Fruit fly (Drosophila melanogaster) whole organism, embryonic: Measurements from ENCODE around the gene CG31121.

ENCODE experiments used
- Ada2b ChIP-seq: fragments of 200-800 bp; sonication (Bioruptor generic); IDR thresholded peaks from 2 replicates; pipeline ENCODE4 v1.3.6; 2022; ENCODE audit warnings: missing biosample characterization, missing genetic modification characterization
- Adf1 ChIP-seq: fragments of 200-800 bp; sonication (Bioruptor generic); IDR thresholded peaks from 2 replicates; pipeline ENCODE4 v1.3.6; 2022; ENCODE audit warnings: missing biosample characterization, missing genetic modification characterization
- Atf3 ChIP-seq: fragments of 200-800 bp; sonication (Bioruptor generic); optimal IDR thresholded peaks from 3 replicates; lab custom pipeline; 2016; ENCODE audit warnings: missing biosample characterization, missing genetic modification characterization
- Atf6 ChIP-seq: fragments of 200-800 bp; sonication (Bioruptor generic); IDR thresholded peaks from 2 replicates; pipeline ENCODE4 v1.3.6; 2022; ENCODE audit warnings: missing biosample characterization, missing genetic modification characterization
- CG10431 ChIP-seq: fragments of 200-800 bp; sonication (Bioruptor generic); optimal IDR thresholded peaks from 3 replicates; lab custom pipeline; 2018; ENCODE audit warnings: missing biosample characterization, mild to moderate bottlenecking, missing genetic modification characterization
- CG10959 ChIP-seq: fragments of 200-800 bp; sonication (Bioruptor generic); IDR thresholded peaks from 2 replicates; pipeline ENCODE4 v1.3.6; 2022; ENCODE audit warnings: missing biosample characterization, missing genetic modification characterization
- CG11560 ChIP-seq: fragments of 200-800 bp; sonication (Bioruptor generic); IDR thresholded peaks from 3 replicates; pipeline ENCODE4 v1.3.6; 2022; ENCODE audit warnings: missing biosample characterization, missing genetic modification characterization
- CG13775 ChIP-seq: fragments of 200-800 bp; sonication (Bioruptor generic); optimal IDR thresholded peaks from 3 replicates; lab custom pipeline; 2017; ENCODE audit warnings: missing biosample characterization, mild to moderate bottlenecking, missing genetic modification characterization
- CG14014 ChIP-seq: fragments of 200-800 bp; sonication (Bioruptor generic); IDR thresholded peaks from 2 replicates; pipeline ENCODE4 v1.3.6; 2022; ENCODE audit warnings: missing biosample characterization, missing genetic modification characterization
- CG14965 ChIP-seq: fragments of 200-800 bp; sonication (Bioruptor generic); optimal IDR thresholded peaks from 2 replicates; lab custom pipeline; 2016; ENCODE audit warnings: missing biosample characterization, missing genetic modification characterization, borderline replicate concordance
- CG15696 ChIP-seq: fragments of 200-800 bp; sonication (Bioruptor generic); optimal IDR thresholded peaks from 2 replicates; lab custom pipeline; 2019; ENCODE audit warnings: missing biosample characterization, mild to moderate bottlenecking, missing genetic modification characterization, moderate library complexity
- CG18011 ChIP-seq: fragments of 200-800 bp; sonication (Bioruptor generic); optimal IDR thresholded peaks from 2 replicates; lab custom pipeline; 2017; ENCODE audit warnings: missing biosample characterization, missing genetic modification characterization, mild to moderate bottlenecking, moderate library complexity, missing genotype
- CG2678 ChIP-seq: fragments of 200-800 bp; sonication (Bioruptor generic); optimal IDR thresholded peaks from 3 replicates; lab custom pipeline; 2019; ENCODE audit warnings: missing biosample characterization, mild to moderate bottlenecking, missing genetic modification characterization, moderate library complexity
- CG34422 ChIP-seq: fragments of 200-800 bp; sonication (Bioruptor generic); IDR thresholded peaks from 3 replicates; pipeline ENCODE4 v1.3.6; 2022; ENCODE audit warnings: missing biosample characterization, missing genetic modification characterization
- CG3995 ChIP-seq: fragments of 200-800 bp; sonication (Bioruptor generic); optimal IDR thresholded peaks from 3 replicates; lab custom pipeline; 2016; ENCODE audit warnings: missing biosample characterization, missing genetic modification characterization
- CG4730 ChIP-seq: fragments of 200-800 bp; sonication (Bioruptor generic); IDR thresholded peaks from 2 replicates; pipeline ENCODE4 v1.3.6; 2022; ENCODE audit warnings: missing biosample characterization, missing genetic modification characterization
- CG6854 ChIP-seq: fragments of 200-800 bp; sonication (Bioruptor generic); optimal IDR thresholded peaks from 3 replicates; lab custom pipeline; 2017; ENCODE audit warnings: missing biosample characterization, mild to moderate bottlenecking, missing genetic modification characterization
- CG7556 ChIP-seq: fragments of 200-800 bp; sonication (Bioruptor generic); optimal IDR thresholded peaks from 2 replicates; lab custom pipeline; 2017; ENCODE audit warnings: missing biosample characterization, mild to moderate bottlenecking, missing genetic modification characterization
- CG7928 ChIP-seq: fragments of 200-800 bp; sonication (Bioruptor generic); optimal IDR thresholded peaks from 2 replicates; lab custom pipeline; 2017; ENCODE audit warnings: missing biosample characterization, mild to moderate bottlenecking, missing genetic modification characterization
- CG7963 ChIP-seq: fragments of 200-800 bp; sonication (Bioruptor generic); IDR thresholded peaks from 3 replicates; pipeline ENCODE4 v1.3.6; 2022; ENCODE audit warnings: missing biosample characterization, missing genetic modification characterization; ENCODE audit not compliant: partially characterized antibody
- CG8089 ChIP-seq: fragments of 200-800 bp; sonication (Bioruptor generic); optimal IDR thresholded peaks from 3 replicates; lab custom pipeline; 2016; ENCODE audit warnings: missing biosample characterization, missing genetic modification characterization
- CG9215 ChIP-seq: fragments of 200-800 bp; sonication (Bioruptor generic); IDR thresholded peaks from 2 replicates; pipeline ENCODE4 v1.3.6; 2022; ENCODE audit warnings: missing biosample characterization, missing genetic modification characterization
- CG9932 ChIP-seq: fragments of 200-800 bp; sonication (Bioruptor generic); IDR thresholded peaks from 2 replicates; pipeline ENCODE4 v1.3.6; 2022; ENCODE audit warnings: missing biosample characterization, missing genetic modification characterization
- CkIIα-i1 ChIP-seq: fragments of 200-800 bp; sonication (Bioruptor generic); IDR thresholded peaks from 2 replicates; pipeline ENCODE4 v1.3.6; 2022; ENCODE audit warnings: missing biosample characterization, missing genetic modification characterization
- Dip3 ChIP-seq: fragments of 200-800 bp; sonication (Bioruptor generic); optimal IDR thresholded peaks from 3 replicates; lab custom pipeline; 2016; ENCODE audit warnings: missing biosample characterization, missing genetic modification characterization
- Dp ChIP-seq: fragments of 200-800 bp; sonication (Bioruptor generic); optimal IDR thresholded peaks from 2 replicates; lab custom pipeline; 2018; ENCODE audit warnings: missing biosample characterization, mild to moderate bottlenecking, missing genetic modification characterization, moderate library complexity
- Dref ChIP-seq: fragments of 200-800 bp; sonication (Bioruptor generic); IDR thresholded peaks from 2 replicates; pipeline ENCODE4 v1.3.6; 2022; ENCODE audit warnings: missing biosample characterization, missing genetic modification characterization
- HLH54F ChIP-seq: fragments of 200-800 bp; sonication (Bioruptor generic); optimal IDR thresholded peaks from 3 replicates; lab custom pipeline; 2016; ENCODE audit warnings: missing biosample characterization, missing genetic modification characterization
- Hmx ChIP-seq: fragments of 200-800 bp; sonication (Bioruptor generic); optimal IDR thresholded peaks from 2 replicates; lab custom pipeline; 2016; ENCODE audit warnings: missing biosample characterization, missing genetic modification characterization
- Hr51 ChIP-seq, 2 experiments: fragments of 200-800 bp; sonication (Bioruptor generic); optimal IDR thresholded peaks; 2 replicates in 1 of 2; 3 replicates in 1 of 2; lab custom pipeline; 2016 to 2018; ENCODE audit warnings: missing biosample characterization in 2 of 2, missing genetic modification characterization in 2 of 2, mild to moderate bottlenecking in 1 of 2, moderate library complexity in 1 of 2
- Hr78 ChIP-seq, 2 experiments: fragments of 200-800 bp in 1 of 2; fragments of >200 bp in 1 of 2; sonication (Bioruptor generic) in 1 of 2; optimal IDR thresholded peaks; 2 replicates each; lab custom pipeline; 2017 to 2019; ENCODE audit warnings: missing biosample characterization in 2 of 2, missing genetic modification characterization in 2 of 2, mild to moderate bottlenecking in 1 of 2, moderate library complexity in 1 of 2
- Hsf ChIP-seq: fragments of 200-800 bp; sonication (Bioruptor generic); optimal IDR thresholded peaks from 3 replicates; lab custom pipeline; 2016; ENCODE audit warnings: missing biosample characterization, missing genetic modification characterization
- NfI ChIP-seq: fragments of 200-800 bp; sonication (Bioruptor generic); optimal IDR thresholded peaks from 3 replicates; lab custom pipeline; 2018; ENCODE audit warnings: missing biosample characterization, mild to moderate bottlenecking, missing genetic modification characterization, moderate library complexity
- Sry-δ ChIP-seq: fragments of 200-800 bp; sonication (Bioruptor generic); optimal IDR thresholded peaks from 2 replicates; lab custom pipeline; 2016; ENCODE audit warnings: missing biosample characterization, missing genetic modification characterization
- Tbp ChIP-seq: fragments of >200 bp; optimal IDR thresholded peaks from 2 replicates; lab custom pipeline; 2018; ENCODE audit warnings: missing biosample characterization, missing genetic modification characterization
- YL-1 ChIP-seq: fragments of 200-800 bp; sonication (Bioruptor generic); optimal IDR thresholded peaks from 3 replicates; lab custom pipeline; 2017; ENCODE audit warnings: missing biosample characterization, mild to moderate bottlenecking, missing genetic modification characterization
- abd-A ChIP-seq: fragments of 200-800 bp; sonication (Bioruptor generic); optimal IDR thresholded peaks from 3 replicates; lab custom pipeline; 2019; ENCODE audit warnings: missing biosample characterization, mild to moderate bottlenecking, missing genetic modification characterization, moderate library complexity
- crol ChIP-seq: fragments of 200-800 bp; sonication (Bioruptor generic); IDR thresholded peaks from 2 replicates; pipeline ENCODE4 v1.3.6; 2022; ENCODE audit warnings: missing biosample characterization, missing genetic modification characterization
- emc ChIP-seq: fragments of 200-800 bp; sonication (Bioruptor generic); optimal IDR thresholded peaks from 2 replicates; lab custom pipeline; 2016; ENCODE audit warnings: missing biosample characterization, missing genetic modification characterization
- ems ChIP-seq: fragments of 200-800 bp; sonication (Bioruptor generic); optimal IDR thresholded peaks from 3 replicates; lab custom pipeline; 2016; ENCODE audit warnings: missing biosample characterization, missing genetic modification characterization
- gce ChIP-seq: fragments of 200-800 bp; sonication (Bioruptor generic); IDR thresholded peaks from 3 replicates; pipeline ENCODE4 v1.3.6; 2022; ENCODE audit warnings: missing biosample characterization, missing genetic modification characterization
- insv ChIP-seq, 2 experiments: fragments of 200-800 bp; sonication (Bioruptor generic); optimal IDR thresholded peaks; 3 replicates each; lab custom pipeline; 2016 to 2018; ENCODE audit warnings: missing biosample characterization in 2 of 2, missing genetic modification characterization in 2 of 2
- lmd ChIP-seq: fragments of 200-800 bp; sonication (Bioruptor generic); IDR thresholded peaks from 2 replicates; pipeline ENCODE4 v1.3.6; 2022; ENCODE audit warnings: missing biosample characterization, missing genetic modification characterization
- nerfin-1 ChIP-seq: fragments of 200-800 bp; sonication (Bioruptor generic); optimal IDR thresholded peaks from 3 replicates; lab custom pipeline; 2019; ENCODE audit warnings: missing biosample characterization, mild to moderate bottlenecking, missing genetic modification characterization, moderate library complexity
- p53 ChIP-seq: fragments of 200-800 bp; sonication (Bioruptor generic); optimal IDR thresholded peaks from 2 replicates; lab custom pipeline; 2016; ENCODE audit warnings: missing biosample characterization, missing genetic modification characterization
- sens-2 ChIP-seq: fragments of 200-800 bp; sonication (Bioruptor generic); IDR thresholded peaks from 2 replicates; pipeline ENCODE4 v1.3.6; 2022; ENCODE audit warnings: missing biosample characterization, missing genetic modification characterization
- sisA ChIP-seq: fragments of 200-800 bp; sonication (Bioruptor generic); IDR thresholded peaks from 2 replicates; pipeline ENCODE4 v1.3.6; 2022; ENCODE audit warnings: missing biosample characterization, missing genetic modification characterization
- slp2 ChIP-seq: fragments of 200-800 bp; sonication (Bioruptor generic); optimal IDR thresholded peaks from 2 replicates; lab custom pipeline; 2016; ENCODE audit warnings: missing biosample characterization, missing genetic modification characterization
- tin ChIP-seq: fragments of 200-800 bp; sonication (Bioruptor generic); optimal IDR thresholded peaks from 3 replicates; lab custom pipeline; 2016; ENCODE audit warnings: missing biosample characterization, missing genetic modification characterization
- tll ChIP-seq, 2 experiments: fragments of 200-800 bp in 1 of 2; fragments of >200 bp in 1 of 2; sonication (Bioruptor generic) in 1 of 2; optimal IDR thresholded peaks; 2 replicates each; lab custom pipeline; 2017 to 2019; ENCODE audit warnings: missing biosample characterization in 2 of 2, missing genetic modification characterization in 2 of 2, mild to moderate bottlenecking in 1 of 2, moderate library complexity in 1 of 2

The CG31121 gene

dm6 chr3R:24893320-24893955, 967 bp downstream of the CG31121 start (continued):
- no peak for TF ChIP-seq Sry-δ
- TF ChIP-seq Ada2b (GFP tag; lab: Robert Waterston, UW), result peak; percentile 61
- peak; percentile 68 for TF ChIP-seq sisA (GFP tag; lab: Robert Waterston, UW)
- TF ChIP-seq insv (GFP tag; optimal IDR thresholded peaks at IDR 0.05; lab: Kevin White, UChicago), result peak in 1 of 2 experiments; percentile 14
- peak; percentile 93 for TF ChIP-seq CG2678 (tag; lab: Kevin White, UChicago)
- peak; percentile 78 for TF ChIP-seq lmd
- peak; percentile 66 for TF ChIP-seq crol (GFP tag; lab: Robert Waterston, UW)
- no peak for TF ChIP-seq Tbp (GFP tag; lab: Kevin White, UChicago)
- TF ChIP-seq Dp (GFP tag; lab: Kevin White, UChicago), result no peak
- TF ChIP-seq gce (GFP tag; lab: Robert Waterston, UW), result 0 out of 3 replicates have a peak, but pooled peaks have one; percentile 7
- TF ChIP-seq p53 (GFP tag; lab: Kevin White, UChicago), result no peak
- peak; percentile 49; the same call in 1 of the 2 replicates for TF ChIP-seq CG9932 (GFP tag; lab: Robert Waterston, UW)
- no peak for TF ChIP-seq Atf3 (GFP tag; lab: Kevin White, UChicago)
- no peak for TF ChIP-seq Dip3 (GFP tag; lab: Kevin White, UChicago)
- peak; percentile 62 for TF ChIP-seq CG6854
- TF ChIP-seq Hsf (GFP tag; lab: Kevin White, UChicago), result peak; percentile 23
- TF ChIP-seq CG15696 (tag; lab: Kevin White, UChicago), result peak; percentile 92
- no peak for TF ChIP-seq abd-A (tag; lab: Kevin White, UChicago)
- peak; percentile 14 for TF ChIP-seq CG7928 (GFP tag; lab: Kevin White, UChicago)
- TF ChIP-seq CG10959 (GFP tag; lab: Robert Waterston, UW), result no peak
- no peak for TF ChIP-seq emc
- no peak for TF ChIP-seq YL-1 (GFP tag; lab: Kevin White, UChicago)
- TF ChIP-seq sens-2 (GFP tag; lab: Robert Waterston, UW), result no peak
- TF ChIP-seq CG14965 (GFP tag; lab: Kevin White, UChicago), result no peak
- TF ChIP-seq CG14014 (GFP tag; lab: Robert Waterston, UW), result peak; percentile 20; the same call in 1 of the 2 replicates
- TF ChIP-seq CG10431 (GFP tag; lab: Kevin White, UChicago), result peak; percentile 45
- peak in 1 of 2 experiments; percentile 86 for TF ChIP-seq Hr51 (GFP tag; optimal IDR thresholded peaks at IDR 0.05; lab: Kevin White, UChicago)
- TF ChIP-seq CG11560, result 0 out of 3 replicates have a peak, but pooled peaks have one; percentile 42
- peak; percentile 52 for TF ChIP-seq tin (GFP tag; lab: Kevin White, UChicago)
- peak; percentile 55; the same call in 1 of the 3 replicates for TF ChIP-seq CG34422 (GFP tag; lab: Robert Waterston, UW)
- peak; percentile 68 for TF ChIP-seq CG13775 (GFP tag; lab: Kevin White, UChicago)
- TF ChIP-seq Atf6 (GFP tag; lab: Robert Waterston, UW), result peak; percentile 62; the same call in 1 of the 2 replicates
- no peak for TF ChIP-seq HLH54F
- TF ChIP-seq Hr78 (GFP tag; optimal IDR thresholded peaks at IDR 0.05; lab: Kevin White, UChicago), result peak in 1 of 2 experiments; percentile 78
- TF ChIP-seq NfI (GFP tag; lab: Kevin White, UChicago), result peak; percentile 40
- no peak for TF ChIP-seq CG7963 (GFP tag; lab: Robert Waterston, UW)
- peak; percentile 91 for TF ChIP-seq CG7556
- peak; percentile 81 for TF ChIP-seq nerfin-1
- TF ChIP-seq Hmx (GFP tag; lab: Kevin White, UChicago), result no peak
- peak; percentile 64 for TF ChIP-seq CG4730 (GFP tag; lab: Robert Waterston, UW)
- no peak for TF ChIP-seq Adf1
- TF ChIP-seq CG18011, result no peak
- TF ChIP-seq CG8089 (GFP tag; lab: Kevin White, UChicago), result no peak
- TF ChIP-seq CkIIα-i1 (GFP tag; lab: Robert Waterston, UW), result no peak
- no peak for TF ChIP-seq Dref (GFP tag; lab: Robert Waterston, UW)
- TF ChIP-seq slp2 (GFP tag; lab: Kevin White, UChicago), result no peak
- peak in 1 of 2 experiments; percentile 21 for TF ChIP-seq tll (GFP tag; optimal IDR thresholded peaks at IDR 0.05; lab: Kevin White, UChicago)
- peak; percentile 57 for TF ChIP-seq CG9215 (GFP tag; lab: Robert Waterston, UW)
- no peak for TF ChIP-seq ems (GFP tag; lab: Kevin White, UChicago)
- TF ChIP-seq CG3995 (GFP tag; lab: Kevin White, UChicago), result no peak
